Worm (Caenorhabditis elegans) whole organism, L1 larva: ENCODE data around the gene erg-28.
A peak's percentile ranks its signal among the peaks of the same experiment; 100 is the strongest.

Experiments used
- C04F5.9 ChIP-seq: sonication (generic microtip); optimal IDR thresholded peaks from 2 replicates; lab custom pipeline; 2016; ENCODE audit warnings: missing genetic modification characterization, missing compliant biosample characterization
- C16A3.4 ChIP-seq: fragments of 150-350 bp; optimal IDR thresholded peaks from 2 replicates; lab custom pipeline; 2014; ENCODE audit warnings: missing biosample characterization, missing genetic modification characterization
- C34B4.2 ChIP-seq: sonication (generic microtip); optimal IDR thresholded peaks from 2 replicates; lab custom pipeline; 2017; ENCODE audit warnings: mild to moderate bottlenecking, missing genetic modification characterization, missing compliant biosample characterization
- Y116A8C.19 ChIP-seq: sonication (generic microtip); optimal IDR thresholded peaks from 2 replicates; lab custom pipeline; 2016; ENCODE audit warnings: missing compliant biosample characterization, missing genetic modification characterization, borderline replicate concordance
- alr-1 ChIP-seq: fragments of 200-800 bp; sonication (Bioruptor generic); optimal IDR thresholded peaks from 2 replicates; lab custom pipeline; 2018; ENCODE audit warnings: borderline replicate concordance, mild to moderate bottlenecking, missing genetic modification characterization, missing compliant biosample characterization
- aly-2 ChIP-seq: fragments of 150-350 bp; optimal IDR thresholded peaks from 2 replicates; lab custom pipeline; 2014; ENCODE audit warnings: missing biosample characterization, missing genetic modification characterization
- ama-1 ChIP-seq: fragments of 150-350 bp; optimal IDR thresholded peaks from 2 replicates; lab custom pipeline; 2014
- blmp-1 ChIP-seq: fragments of 150-350 bp; optimal IDR thresholded peaks from 2 replicates; lab custom pipeline; 2014; ENCODE audit warnings: missing biosample characterization, missing genetic modification characterization
- ceh-63 ChIP-seq: fragments of 200-800 bp; sonication (Bioruptor generic); optimal IDR thresholded peaks from 2 replicates; lab custom pipeline; 2018; ENCODE audit warnings: mild to moderate bottlenecking, missing genetic modification characterization, missing compliant biosample characterization
- ceh-8 ChIP-seq: fragments of 200-800 bp; sonication (Bioruptor generic); optimal IDR thresholded peaks from 2 replicates; lab custom pipeline; 2018; ENCODE audit warnings: mild to moderate bottlenecking, missing genetic modification characterization, moderate library complexity, missing compliant biosample characterization
- ceh-82 ChIP-seq, 3 experiments: fragments of 150-350 bp in 1 of 3; sonication (generic microtip) in 2 of 3; optimal IDR thresholded peaks; 2 replicates each; lab custom pipeline; 2014 to 2017; ENCODE audit warnings: missing biosample characterization in 3 of 3, missing genetic modification characterization in 3 of 3
- ceh-90 ChIP-seq: sonication (generic microtip); optimal IDR thresholded peaks from 2 replicates; lab custom pipeline; 2016; ENCODE audit warnings: missing genetic modification characterization, missing compliant biosample characterization
- ces-1 ChIP-seq: fragments of 150-350 bp; optimal IDR thresholded peaks from 2 replicates; lab custom pipeline; 2014; ENCODE audit warnings: missing biosample characterization, missing genetic modification reagents, missing genetic modification characterization
- dpl-1 ChIP-seq, 3 experiments: fragments of 150-350 bp in 2 of 3; sonication (generic microtip) in 1 of 3; optimal IDR thresholded peaks; 2 replicates each; lab custom pipeline; 2014 to 2017; ENCODE audit warnings: missing biosample characterization in 3 of 3, missing genetic modification characterization in 3 of 3, missing genetic modification reagents in 3 of 3
- efl-3 ChIP-seq: fragments of 200-800 bp; sonication (Bioruptor generic); optimal IDR thresholded peaks from 2 replicates; lab custom pipeline; 2018; ENCODE audit warnings: mild to moderate bottlenecking, missing genetic modification characterization, missing compliant biosample characterization
- elt-2 ChIP-seq: sonication (generic microtip); optimal IDR thresholded peaks from 2 replicates; lab custom pipeline; 2016; ENCODE audit warnings: missing genetic modification characterization, mild to moderate bottlenecking, inconsistent platforms, missing compliant biosample characterization, missing genetic modification reagents
- ets-5 ChIP-seq: fragments of 200-800 bp; sonication (Bioruptor generic); IDR thresholded peaks from 2 replicates; pipeline ENCODE4 v1.3.6; 2022; ENCODE audit warnings: missing genetic modification characterization, missing compliant biosample characterization
- fkh-10 ChIP-seq: sonication (generic microtip); optimal IDR thresholded peaks from 2 replicates; lab custom pipeline; 2017; ENCODE audit warnings: missing biosample characterization, missing genetic modification reagents, missing genetic modification characterization
- grh-1 ChIP-seq: fragments of 200-800 bp; sonication (Bioruptor generic); IDR thresholded peaks from 2 replicates; pipeline ENCODE4 v1.3.6; 2022; ENCODE audit warnings: missing genetic modification reagents, missing genetic modification characterization, missing compliant biosample characterization
- irx-1 ChIP-seq: sonication (generic microtip); optimal IDR thresholded peaks from 2 replicates; lab custom pipeline; 2016; ENCODE audit warnings: missing genetic modification characterization, missing compliant biosample characterization
- lin-14 ChIP-seq: fragments of 200-800 bp; sonication (Bioruptor generic); optimal IDR thresholded peaks from 2 replicates; lab custom pipeline; 2018; ENCODE audit warnings: mild to moderate bottlenecking, missing genetic modification characterization, moderate library complexity, missing compliant biosample characterization
- lin-15B ChIP-seq: fragments of 150-350 bp; sonication (generic microtip); optimal IDR thresholded peaks from 3 replicates; lab custom pipeline; 2014; ENCODE audit warnings: missing biosample characterization, missing genetic modification characterization
- lin-35 ChIP-seq, 2 experiments: fragments of 150-350 bp; optimal IDR thresholded peaks; 2 replicates each; lab custom pipeline; 2014; ENCODE audit warnings: missing biosample characterization in 2 of 2, missing genetic modification characterization in 2 of 2, missing genetic modification reagents in 2 of 2
- mdl-1 ChIP-seq, 2 experiments: fragments of 150-350 bp; optimal IDR thresholded peaks; 2 replicates each; lab custom pipeline; 2014 to 2017; ENCODE audit warnings: missing biosample characterization in 2 of 2, missing genetic modification characterization in 2 of 2, inconsistent platforms in 1 of 2
- mep-1 ChIP-seq: fragments of 150-350 bp; optimal IDR thresholded peaks from 2 replicates; lab custom pipeline; 2014; ENCODE audit warnings: missing biosample characterization, missing genetic modification characterization
- nhr-19 ChIP-seq: fragments of 200-800 bp; sonication (Bioruptor generic); conservative IDR thresholded peaks from 2 replicates; pipeline ENCODE4 v1.3.6; 2022; ENCODE audit warnings: missing genetic modification characterization, missing compliant biosample characterization
- nhr-20 ChIP-seq: sonication (generic microtip); optimal IDR thresholded peaks from 2 replicates; lab custom pipeline; 2016; ENCODE audit warnings: mild to moderate bottlenecking, missing genetic modification characterization, missing compliant biosample characterization
- nhr-28 ChIP-seq: fragments of 150-350 bp; optimal IDR thresholded peaks from 2 replicates; lab custom pipeline; 2014; ENCODE audit warnings: missing biosample characterization, missing genetic modification characterization
- nhr-71 ChIP-seq: sonication (generic microtip); optimal IDR thresholded peaks from 2 replicates; lab custom pipeline; 2016; ENCODE audit warnings: mild to moderate bottlenecking, missing genetic modification characterization, moderate library complexity, missing compliant biosample characterization
- nhr-76 ChIP-seq: sonication (generic microtip); optimal IDR thresholded peaks from 2 replicates; lab custom pipeline; 2017; ENCODE audit warnings: missing biosample characterization, missing genetic modification characterization
- nhr-84 ChIP-seq: sonication (generic microtip); optimal IDR thresholded peaks from 2 replicates; lab custom pipeline; 2017; ENCODE audit warnings: missing biosample characterization, missing genetic modification characterization
- nhr-90 ChIP-seq: sonication (generic microtip); optimal IDR thresholded peaks from 2 replicates; lab custom pipeline; 2016; ENCODE audit warnings: mild to moderate bottlenecking, missing genetic modification characterization, missing compliant biosample characterization; ENCODE audit not compliant: poor library complexity
- pax-3 ChIP-seq: fragments of 200-800 bp; sonication (Bioruptor generic); optimal IDR thresholded peaks from 2 replicates; lab custom pipeline; 2018; ENCODE audit warnings: mild to moderate bottlenecking, missing genetic modification characterization, moderate library complexity, missing compliant biosample characterization
- rnt-1 ChIP-seq: sonication (generic microtip); optimal IDR thresholded peaks from 2 replicates; lab custom pipeline; 2016; ENCODE audit warnings: mild to moderate bottlenecking, missing genetic modification characterization, moderate library complexity, missing compliant biosample characterization
- snpc-4 ChIP-seq: fragments of 150-350 bp; optimal IDR thresholded peaks from 2 replicates; lab custom pipeline; 2014; ENCODE audit warnings: missing biosample characterization, missing genetic modification characterization
- sup-37 ChIP-seq: fragments of 200-800 bp; sonication (Bioruptor generic); optimal IDR thresholded peaks from 2 replicates; lab custom pipeline; 2018; ENCODE audit warnings: mild to moderate bottlenecking, missing genetic modification characterization, missing compliant biosample characterization
- swsn-7 ChIP-seq: sonication (generic microtip); optimal IDR thresholded peaks from 2 replicates; lab custom pipeline; 2016; ENCODE audit warnings: missing genetic modification characterization, missing compliant biosample characterization
- tlp-1 ChIP-seq: fragments of 150-350 bp; optimal IDR thresholded peaks from 2 replicates; lab custom pipeline; 2014; ENCODE audit warnings: missing biosample characterization, missing genetic modification characterization
- unc-130 ChIP-seq: fragments of 150-350 bp; optimal IDR thresholded peaks from 2 replicates; lab custom pipeline; 2017; ENCODE audit warnings: missing biosample characterization, missing genetic modification characterization, inconsistent platforms
- unc-30 ChIP-seq: sonication (generic microtip); optimal IDR thresholded peaks from 2 replicates; lab custom pipeline; 2017; ENCODE audit warnings: missing biosample characterization, missing genetic modification characterization
- unc-86 ChIP-seq: sonication (generic microtip); optimal IDR thresholded peaks from 2 replicates; lab custom pipeline; 2016; ENCODE audit warnings: missing genetic modification characterization, missing compliant biosample characterization
- vab-15 ChIP-seq: sonication (generic microtip); optimal IDR thresholded peaks from 2 replicates; lab custom pipeline; 2017; ENCODE audit warnings: missing genotype, mild to moderate bottlenecking, missing genetic modification characterization, missing compliant biosample characterization
- zip-4 ChIP-seq: fragments of 200-800 bp; sonication (Bioruptor generic); optimal IDR thresholded peaks from 2 replicates; lab custom pipeline; 2018; ENCODE audit warnings: mild to moderate bottlenecking, missing genetic modification characterization, moderate library complexity, missing compliant biosample characterization
- ztf-11 ChIP-seq, 2 experiments: sonication (generic microtip); optimal IDR thresholded peaks; 2 replicates each; lab custom pipeline; 2016 to 2017; ENCODE audit warnings: missing genetic modification characterization in 2 of 2, missing biosample characterization in 1 of 2, missing compliant biosample characterization in 1 of 2
- ztf-4 ChIP-seq: fragments of 150-350 bp; optimal IDR thresholded peaks from 2 replicates; lab custom pipeline; 2014; ENCODE audit warnings: missing biosample characterization, missing genetic modification characterization

erg-28 gene

ce11 chrV:12590601-12591000 is 16.6 kb upstream of the erg-28 start, which contains the start of gene ttr-43:
Gene ttr-43 (minus strand): TSS chrV:12590701.
- TF ChIP-seq C34B4.2 (no peak), C16A3.4 (tag; lab: Kevin White, UChicago) (no peak), nhr-90 (tag; lab: Kevin White, UChicago) (no peak), nhr-20 (tag; lab: Kevin White, UChicago) (no peak), dpl-1 (GFP tag; optimal IDR thresholded peaks at IDR 0.05; lab: Kevin White, UChicago) (no peak), aly-2 (no peak), ztf-11 (tag; optimal IDR thresholded peaks at IDR 0.05; lab: Kevin White, UChicago) (no peak), nhr-76 (tag; lab: Kevin White, UChicago) (no peak), grh-1 (GFP tag; lab: Robert Waterston, UW) (no peak)
- TF ChIP-seq, all 84 proteins: peak for 0

ce11 chrV:12592379-12592778 is 14.8 kb upstream of the erg-28 start, which contains the start of gene C14C10.2:
Gene C14C10.2 (minus strand): TSS chrV:12592479.
- TF ChIP-seq unc-30 (tag; lab: Kevin White, UChicago) (no peak), aly-2 (peak; percentile 26)

ce11 chrV:12596196-12596595 is 11.0 kb upstream of the erg-28 start, which contains the start of gene mma-1:
Gene mma-1 (minus strand): TSS chrV:12596296.
- TF ChIP-seq efl-3 (no peak), elt-2 (tag; lab: Kevin White, UChicago) (no peak), ceh-90 (tag; lab: Kevin White, UChicago) (no peak), lin-14 (GFP tag; lab: Kevin White, UChicago) (no peak), ama-1 (lab: Kevin White, UChicago) (no peak), mep-1 (tag; lab: Kevin White, UChicago) (no peak), nhr-19 (no peak), zip-4 (GFP tag; lab: Kevin White, UChicago) (no peak), ets-5 (GFP tag; lab: Robert Waterston, UW) (no peak), lin-35 (GFP tag; optimal IDR thresholded peaks at IDR 0.05; lab: Kevin White, UChicago) (no peak), tlp-1 (tag; lab: Kevin White, UChicago) (no peak), grh-1 (GFP tag; lab: Robert Waterston, UW) (no peak), ceh-8 (GFP tag; lab: Kevin White, UChicago) (no peak), C04F5.9 (no peak), irx-1 (tag; lab: Kevin White, UChicago) (no peak), fkh-10 (GFP tag; lab: Kevin White, UChicago) (no peak)

- TF ChIP-seq aly-2 (no peak), lin-14 (GFP tag; lab: Kevin White, UChicago) (peak; percentile 44), sup-37 (GFP tag; lab: Kevin White, UChicago) (no peak), ceh-82 (tag; optimal IDR thresholded peaks at IDR 0.05; lab: Kevin White, UChicago) (peak; percentile 26 to 51 (median 34)), nhr-71 (tag; lab: Kevin White, UChicago) (peak; percentile 71), mdl-1 (tag; optimal IDR thresholded peaks at IDR 0.05; lab: Kevin White, UChicago) (no peak), swsn-7 (tag; lab: Kevin White, UChicago) (peak; percentile 58), elt-2 (tag; lab: Kevin White, UChicago) (peak; percentile 6), ceh-63 (GFP tag; lab: Kevin White, UChicago) (no peak), nhr-76 (tag; lab: Kevin White, UChicago) (peak; percentile 63), alr-1 (tag; lab: Kevin White, UChicago) (no peak), nhr-90 (tag; lab: Kevin White, UChicago) (peak; percentile 72), irx-1 (tag; lab: Kevin White, UChicago) (peak; percentile 25), C04F5.9 (no peak), ztf-4 (tag; lab: Kevin White, UChicago) (no peak), blmp-1 (no peak), ces-1 (GFP tag; lab: Kevin White, UChicago) (no peak), lin-35 (GFP tag; optimal IDR thresholded peaks at IDR 0.05; lab: Kevin White, UChicago) (peak; percentile 44 to 76), nhr-84 (tag; lab: Kevin White, UChicago) (no peak), vab-15 (tag; lab: Kevin White, UChicago) (peak; percentile 57), lin-15B (no peak), unc-130 (tag; lab: Kevin White, UChicago) (peak; percentile 73), snpc-4 (tag; lab: Kevin White, UChicago) (peak; percentile 22), rnt-1 (tag; lab: Kevin White, UChicago) (peak; percentile 68), nhr-20 (tag; lab: Kevin White, UChicago) (peak; percentile 59), Y116A8C.19 (tag; lab: Kevin White, UChicago) (no peak), C34B4.2 (no peak), nhr-28 (tag; lab: Kevin White, UChicago) (no peak), pax-3 (tag; lab: Kevin White, UChicago) (peak; percentile 1), C16A3.4 (tag; lab: Kevin White, UChicago) (peak; percentile 66), unc-86 (tag; lab: Kevin White, UChicago) (no peak)
Observed at ce11 chrV:12596795-12597194, 10.4 kb upstream of the erg-28 start.
